Fruit fly (Drosophila melanogaster): ENCODE measurements around the gene GstD9.

The GstD9 gene

DNA sequence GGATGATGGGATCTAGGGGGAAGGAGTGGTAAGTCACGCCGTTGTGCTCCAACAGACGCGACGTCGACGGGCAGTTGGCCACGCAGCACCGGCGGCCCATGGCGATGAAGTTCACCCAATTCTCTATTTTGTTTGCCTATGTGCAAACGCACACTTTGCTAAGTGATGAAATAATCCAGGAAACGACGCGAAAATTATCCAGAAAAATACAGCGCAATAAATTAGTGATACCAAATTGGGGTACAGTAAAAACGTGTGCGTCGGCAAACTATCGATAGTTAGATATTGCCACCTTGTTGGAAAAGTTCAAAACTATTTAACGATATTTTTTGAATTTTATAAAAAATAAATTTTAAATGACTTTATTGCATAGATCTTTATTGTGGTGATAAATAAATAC lies 11.3 kb downstream of the GstD9 start, which contains the start of gene MBD-R2 (continued):
- TF ChIP-seq Lhr (GFP tag; optimal IDR thresholded peaks at IDR 0.05) = peak; percentile 54
- TF ChIP-seq gem (tag; optimal IDR thresholded peaks at IDR 0.05) = peak; percentile 22
- 0 out of 3 replicates have a peak, but pooled peaks have one; percentile 37 for TF ChIP-seq CG14860 (GFP tag; IDR thresholded peaks at IDR 0.05; ENCODE audit: partially characterized antibody)
- 0 out of 2 replicates have a peak, but pooled peaks have one; percentile 16 for TF ChIP-seq Xrp1 (GFP tag; IDR thresholded peaks at IDR 0.05)
- TF ChIP-seq Atf-2 (GFP tag; optimal IDR thresholded peaks at IDR 0.05) = no peak
- TF ChIP-seq Pdp1 (GFP tag; optimal IDR thresholded peaks at IDR 0.05) = peak in 1 of 2 experiments; percentile 21
- TF ChIP-seq Spps (tag; optimal IDR thresholded peaks at IDR 0.05) = no peak
- TF ChIP-seq row (GFP tag; IDR thresholded peaks at IDR 0.05) = peak; percentile 69
- peak; percentile 39 for TF ChIP-seq CG1603 (tag; optimal IDR thresholded peaks at IDR 0.05)
- peak; percentile 80 for TF ChIP-seq unc-4 (GFP tag; IDR thresholded peaks at IDR 0.05; ENCODE audit: partially characterized antibody)
- TF ChIP-seq sens (GFP tag) = peak; percentile 73
- peak; percentile 80; the same call in 2 of the 3 replicates for TF ChIP-seq Opbp (GFP tag; IDR thresholded peaks at IDR 0.05; ENCODE audit: partially characterized antibody)
- TF ChIP-seq CG3407 (GFP tag; optimal IDR thresholded peaks at IDR 0.05) = no peak
- no peak for TF ChIP-seq CG4820 (GFP tag; optimal IDR thresholded peaks at IDR 0.05)
- no peak for TF ChIP-seq hth (optimal IDR thresholded peaks at IDR 0.05)
- no peak for TF ChIP-seq B-H1 (GFP tag; IDR thresholded peaks at IDR 0.05)
- TF ChIP-seq sug (tag; optimal IDR thresholded peaks at IDR 0.05) = peak; percentile 0
- peak; percentile 62; the same call in 1 of the 2 replicates for TF ChIP-seq inv (GFP tag; IDR thresholded peaks at IDR 0.05; ENCODE audit: partially characterized antibody)
- peak; percentile 78 for TF ChIP-seq Dll (GFP tag; IDR thresholded peaks at IDR 0.05; ENCODE audit: partially characterized antibody)
- TF ChIP-seq HmgZ (tag; optimal IDR thresholded peaks at IDR 0.05) = peak; percentile 47
- peak; percentile 16 for TF ChIP-seq CG13424 (tag; optimal IDR thresholded peaks at IDR 0.05)
- TF ChIP-seq Hr51 (GFP tag; optimal IDR thresholded peaks at IDR 0.05) = peak in 1 of 2 experiments; percentile 3
- TF ChIP-seq CG12391 (tag; optimal IDR thresholded peaks at IDR 0.05) = peak; percentile 34
- peak; percentile 24 for TF ChIP-seq Nf-YC (tag; optimal IDR thresholded peaks at IDR 0.05)
- TF ChIP-seq trem (tag; optimal IDR thresholded peaks at IDR 0.05) = peak; percentile 63
- TF ChIP-seq CG12744 (GFP tag; optimal IDR thresholded peaks at IDR 0.05) = no peak
- 0 out of 3 replicates have a peak, but pooled peaks have one; percentile 33 for TF ChIP-seq ci (GFP tag; IDR thresholded peaks at IDR 0.05)
- TF ChIP-seq bbx (GFP tag; IDR thresholded peaks at IDR 0.05; ENCODE audit: partially characterized antibody) = peak; percentile 61
- TF ChIP-seq CG14710 (tag; optimal IDR thresholded peaks at IDR 0.05) = peak; percentile 46
- peak; percentile 1 for TF ChIP-seq gcm (GFP tag; optimal IDR thresholded peaks at IDR 0.05)
- no peak for TF ChIP-seq CG7271 (tag; optimal IDR thresholded peaks at IDR 0.05)
- no peak for TF ChIP-seq vfl (GFP tag; optimal IDR thresholded peaks at IDR 0.05)
- TF ChIP-seq sna (GFP tag; IDR thresholded peaks at IDR 0.05; ENCODE audit: partially characterized antibody) = peak; percentile 42; the same call in 1 of the 2 replicates
- TF ChIP-seq knrl (GFP tag; IDR thresholded peaks at IDR 0.05; ENCODE audit: partially characterized antibody) = peak; percentile 78
- TF ChIP-seq lbe (GFP tag; optimal IDR thresholded peaks at IDR 0.05) = peak; percentile 9
- peak; percentile 19 for TF ChIP-seq CoRest (tag; optimal IDR thresholded peaks at IDR 0.05)
- no peak for TF ChIP-seq ttk (GFP tag; IDR thresholded peaks at IDR 0.05)
- no peak for TF ChIP-seq lmd (GFP tag; IDR thresholded peaks at IDR 0.05)
- peak; percentile 65 for TF ChIP-seq stwl (tag; optimal IDR thresholded peaks at IDR 0.05)
- peak; percentile 96 for TF ChIP-seq MESR4 (GFP tag; optimal IDR thresholded peaks at IDR 0.05)
- TF ChIP-seq CG12104 (GFP tag; optimal IDR thresholded peaks at IDR 0.05) = no peak
- no peak for TF ChIP-seq CG2202 (tag; optimal IDR thresholded peaks at IDR 0.05)
- 0 out of 3 replicates have a peak, but pooled peaks have one; percentile 48 for TF ChIP-seq mld (GFP tag; IDR thresholded peaks at IDR 0.05; ENCODE audit: partially characterized antibody)
- TF ChIP-seq CG13287 (GFP tag; IDR thresholded peaks at IDR 0.05; ENCODE audit: partially characterized antibody) = peak; percentile 84
- peak; percentile 14 for TF ChIP-seq Max (GFP tag; optimal IDR thresholded peaks at IDR 0.05)
- peak; percentile 15; the same call in 1 of the 2 replicates for TF ChIP-seq vvl (GFP tag; IDR thresholded peaks at IDR 0.05)
- peak; percentile 52 for TF ChIP-seq CTCF (GFP tag; optimal IDR thresholded peaks at IDR 0.05)
- peak; percentile 37; the same call in 2 of the 3 replicates for TF ChIP-seq HLH4C (GFP tag; IDR thresholded peaks at IDR 0.05; ENCODE audit: partially characterized antibody)
- no peak for TF ChIP-seq p53 (GFP tag; optimal IDR thresholded peaks at IDR 0.05)
